Fruit fly (Drosophila melanogaster) whole organism, embryonic: ENCODE measurements around the gene CG14043.

ENCODE experiments used
- CG10147 ChIP-seq: fragments of 200-800 bp; sonication (Bioruptor generic); optimal IDR thresholded peaks from 2 replicates; lab custom pipeline; 2019; ENCODE audit warnings: missing biosample characterization, mild to moderate bottlenecking, missing genetic modification characterization, moderate library complexity
- CG10274 ChIP-seq: fragments of 200-800 bp; sonication (Bioruptor generic); optimal IDR thresholded peaks from 3 replicates; lab custom pipeline; 2017; ENCODE audit warnings: missing biosample characterization, mild to moderate bottlenecking, missing genetic modification characterization
- CG10366 ChIP-seq: fragments of 200-800 bp; sonication (Bioruptor generic); IDR thresholded peaks from 2 replicates; pipeline ENCODE4 v1.3.6; 2022; ENCODE audit warnings: missing biosample characterization, missing genetic modification characterization
- CG10462 ChIP-seq: fragments of 200-800 bp; sonication (Bioruptor generic); optimal IDR thresholded peaks from 2 replicates; lab custom pipeline; 2016; ENCODE audit warnings: missing biosample characterization, missing genetic modification characterization
- CG10543 ChIP-seq: fragments of 200-800 bp; sonication (Bioruptor generic); optimal IDR thresholded peaks from 3 replicates; lab custom pipeline; 2017; ENCODE audit warnings: missing biosample characterization, mild to moderate bottlenecking, missing genetic modification characterization, moderate library complexity
- CG11398 ChIP-seq: fragments of 200-800 bp; sonication (Bioruptor generic); optimal IDR thresholded peaks from 2 replicates; lab custom pipeline; 2016; ENCODE audit warnings: missing biosample characterization, missing genetic modification characterization
- CG13894 ChIP-seq: fragments of 200-800 bp; sonication (Bioruptor generic); optimal IDR thresholded peaks from 3 replicates; lab custom pipeline; 2018; ENCODE audit warnings: missing biosample characterization, mild to moderate bottlenecking, missing genetic modification characterization, moderate library complexity
- CG14860 ChIP-seq: fragments of 200-800 bp; sonication (Bioruptor generic); IDR thresholded peaks from 3 replicates; pipeline ENCODE4 v1.3.6; 2022; ENCODE audit warnings: missing biosample characterization, missing genetic modification characterization; ENCODE audit not compliant: partially characterized antibody
- CG2875 ChIP-seq: fragments of 200-800 bp; sonication (Bioruptor generic); optimal IDR thresholded peaks from 2 replicates; lab custom pipeline; 2017; ENCODE audit warnings: missing biosample characterization, mild to moderate bottlenecking, missing genetic modification characterization, missing genetic modification reagents
- CG3847 ChIP-seq: fragments of 200-800 bp; sonication (Bioruptor generic); IDR thresholded peaks from 2 replicates; pipeline ENCODE4 v1.3.6; 2022; ENCODE audit warnings: missing biosample characterization, missing genetic modification characterization
- CG4282 ChIP-seq: fragments of 200-800 bp; sonication (Bioruptor generic); optimal IDR thresholded peaks from 2 replicates; lab custom pipeline; 2016; ENCODE audit warnings: missing biosample characterization, missing genetic modification characterization
- CG4404 ChIP-seq: fragments of 200-800 bp; sonication (Bioruptor generic); IDR thresholded peaks from 2 replicates; pipeline ENCODE4 v1.3.6; 2022; ENCODE audit warnings: missing biosample characterization, missing genetic modification characterization
- CG5245 ChIP-seq: fragments of 200-800 bp; sonication (Bioruptor generic); optimal IDR thresholded peaks from 3 replicates; lab custom pipeline; 2016; ENCODE audit warnings: missing biosample characterization, missing genetic modification characterization
- CG7963 ChIP-seq: fragments of 200-800 bp; sonication (Bioruptor generic); IDR thresholded peaks from 3 replicates; pipeline ENCODE4 v1.3.6; 2022; ENCODE audit warnings: missing biosample characterization, missing genetic modification characterization; ENCODE audit not compliant: partially characterized antibody
- CG9215 ChIP-seq: fragments of 200-800 bp; sonication (Bioruptor generic); IDR thresholded peaks from 2 replicates; pipeline ENCODE4 v1.3.6; 2022; ENCODE audit warnings: missing biosample characterization, missing genetic modification characterization
- D19B ChIP-seq: fragments of 200-800 bp; sonication (Bioruptor generic); optimal IDR thresholded peaks from 2 replicates; lab custom pipeline; 2017; ENCODE audit warnings: missing biosample characterization, mild to moderate bottlenecking, missing genetic modification characterization
- Dek ChIP-seq: fragments of 200-800 bp; sonication (Bioruptor generic); optimal IDR thresholded peaks from 3 replicates; lab custom pipeline; 2019; ENCODE audit warnings: missing biosample characterization, mild to moderate bottlenecking, missing genetic modification characterization, moderate library complexity
- Dfd ChIP-seq, 2 experiments: fragments of >200 bp; optimal IDR thresholded peaks; 2 replicates each; lab custom pipeline; 2017; ENCODE audit warnings: missing biosample characterization in 2 of 2, missing genetic modification characterization in 2 of 2
- E2f2 ChIP-seq: fragments of 200-800 bp; sonication (Bioruptor generic); IDR thresholded peaks from 2 replicates; pipeline ENCODE4 v1.3.6; 2022; ENCODE audit warnings: missing biosample characterization, missing genetic modification characterization
- H15 ChIP-seq: fragments of 200-800 bp; sonication (Bioruptor generic); IDR thresholded peaks from 3 replicates; pipeline ENCODE4 v1.3.6; 2022; ENCODE audit warnings: missing biosample characterization, missing genetic modification characterization
- HLH4C ChIP-seq: fragments of 200-800 bp; sonication (Bioruptor generic); IDR thresholded peaks from 3 replicates; pipeline ENCODE4 v1.3.6; 2022; ENCODE audit warnings: missing biosample characterization, missing genetic modification characterization; ENCODE audit not compliant: partially characterized antibody
- Hey ChIP-seq: fragments of 200-800 bp; sonication (Bioruptor generic); optimal IDR thresholded peaks from 3 replicates; lab custom pipeline; 2018; ENCODE audit warnings: missing biosample characterization, mild to moderate bottlenecking, missing genetic modification characterization
- Tbp ChIP-seq: fragments of >200 bp; optimal IDR thresholded peaks from 2 replicates; lab custom pipeline; 2018; ENCODE audit warnings: missing biosample characterization, missing genetic modification characterization
- Trl ChIP-seq, 3 experiments: fragments of >200 bp in 2 of 3; fragments of 200-800 bp in 1 of 3; sonication (Bioruptor generic) in 1 of 3; optimal IDR thresholded peaks; 2 replicates in 1 of 3; 3 replicates in 2 of 3; lab custom pipeline; 2016 to 2017; ENCODE audit warnings: missing biosample characterization in 1 of 3, missing genetic modification characterization in 1 of 3
- btn ChIP-seq: fragments of 200-800 bp; sonication (Bioruptor generic); optimal IDR thresholded peaks from 2 replicates; lab custom pipeline; 2016; ENCODE audit warnings: missing biosample characterization, missing genetic modification characterization
- cato ChIP-seq: fragments of 200-800 bp; sonication (Bioruptor generic); optimal IDR thresholded peaks from 2 replicates; lab custom pipeline; 2016; ENCODE audit warnings: missing biosample characterization, missing genetic modification characterization, borderline replicate concordance
- caup ChIP-seq: fragments of 200-800 bp; sonication (Bioruptor generic); optimal IDR thresholded peaks from 3 replicates; lab custom pipeline; 2017; ENCODE audit warnings: missing biosample characterization, mild to moderate bottlenecking, missing genetic modification characterization, moderate library complexity; ENCODE audit not compliant: severe bottlenecking
- dimm ChIP-seq: fragments of 200-800 bp; sonication (Bioruptor generic); IDR thresholded peaks from 2 replicates; pipeline ENCODE4 v1.3.6; 2022; ENCODE audit warnings: missing biosample characterization, missing genetic modification characterization
- dmrt99B ChIP-seq: fragments of 200-800 bp; sonication (Bioruptor generic); optimal IDR thresholded peaks from 2 replicates; lab custom pipeline; 2018; ENCODE audit warnings: missing biosample characterization, mild to moderate bottlenecking, missing genetic modification characterization, moderate library complexity
- dpn ChIP-seq, 2 experiments: fragments of 200-800 bp; sonication (Bioruptor generic); optimal IDR thresholded peaks; 3 replicates each; lab custom pipeline; 2016; ENCODE audit warnings: missing biosample characterization in 2 of 2, missing genetic modification characterization in 2 of 2
- ems ChIP-seq: fragments of 200-800 bp; sonication (Bioruptor generic); optimal IDR thresholded peaks from 3 replicates; lab custom pipeline; 2016; ENCODE audit warnings: missing biosample characterization, missing genetic modification characterization
- eyg ChIP-seq: fragments of 200-800 bp; sonication (Bioruptor generic); optimal IDR thresholded peaks from 3 replicates; lab custom pipeline; 2016; ENCODE audit warnings: missing biosample characterization, missing genetic modification characterization
- fru ChIP-seq: fragments of >200 bp; optimal IDR thresholded peaks from 2 replicates; lab custom pipeline; 2017
- gfzf ChIP-seq: fragments of 200-800 bp; sonication (Bioruptor generic); optimal IDR thresholded peaks from 2 replicates; lab custom pipeline; 2016; ENCODE audit warnings: missing biosample characterization, mild to moderate bottlenecking, missing genetic modification characterization, moderate library complexity
- gsb-n ChIP-seq: fragments of 200-800 bp; sonication (Bioruptor generic); optimal IDR thresholded peaks from 3 replicates; lab custom pipeline; 2018; ENCODE audit warnings: missing biosample characterization, mild to moderate bottlenecking, missing genetic modification characterization
- hbn ChIP-seq: fragments of 200-800 bp; sonication (Bioruptor generic); IDR thresholded peaks from 2 replicates; pipeline ENCODE4 v1.3.6; 2022; ENCODE audit warnings: missing biosample characterization, missing genetic modification characterization; ENCODE audit not compliant: partially characterized antibody
- jigr1 ChIP-seq: fragments of 200-800 bp; sonication (Bioruptor generic); IDR thresholded peaks from 3 replicates; pipeline ENCODE4 v1.3.6; 2022; ENCODE audit warnings: missing biosample characterization, missing genetic modification characterization
- jumu ChIP-seq: fragments of 200-800 bp; sonication (Bioruptor generic); optimal IDR thresholded peaks from 3 replicates; lab custom pipeline; 2016; ENCODE audit warnings: missing biosample characterization, missing genetic modification characterization
- kni ChIP-seq: fragments of 200-800 bp; sonication (Bioruptor generic); optimal IDR thresholded peaks from 3 replicates; lab custom pipeline; 2017; ENCODE audit warnings: mild to moderate bottlenecking, missing biosample characterization, missing genetic modification reagents, missing genetic modification characterization
- peb ChIP-seq: fragments of 200-800 bp; sonication (Bioruptor generic); IDR thresholded peaks from 2 replicates; pipeline ENCODE4 v1.3.6; 2022; ENCODE audit warnings: missing biosample characterization, missing genetic modification characterization
- phol ChIP-seq: fragments of 200-800 bp; sonication (Bioruptor generic); optimal IDR thresholded peaks from 3 replicates; lab custom pipeline; 2018; ENCODE audit warnings: missing biosample characterization, mild to moderate bottlenecking, missing genetic modification characterization, moderate library complexity
- pnt ChIP-seq: fragments of 200-800 bp; sonication (Bioruptor generic); optimal IDR thresholded peaks from 3 replicates; lab custom pipeline; 2016; ENCODE audit warnings: missing biosample characterization, missing genetic modification characterization
- ranshi ChIP-seq: fragments of 200-800 bp; sonication (Bioruptor generic); IDR thresholded peaks from 2 replicates; pipeline ENCODE4 v1.3.6; 2022; ENCODE audit warnings: missing biosample characterization, missing genetic modification characterization
- shn ChIP-seq: fragments of 200-800 bp; sonication (Bioruptor generic); optimal IDR thresholded peaks from 3 replicates; lab custom pipeline; 2016; ENCODE audit warnings: missing biosample characterization, missing genetic modification characterization
- sisA ChIP-seq: fragments of 200-800 bp; sonication (Bioruptor generic); IDR thresholded peaks from 2 replicates; pipeline ENCODE4 v1.3.6; 2022; ENCODE audit warnings: missing biosample characterization, missing genetic modification characterization
- stc ChIP-seq: fragments of 200-800 bp; sonication (Bioruptor generic); IDR thresholded peaks from 2 replicates; pipeline ENCODE4 v1.3.6; 2022; ENCODE audit warnings: missing biosample characterization, missing genetic modification characterization
- tgo ChIP-seq: fragments of 200-800 bp; sonication (Bioruptor generic); IDR thresholded peaks from 3 replicates; pipeline ENCODE4 v1.3.6; 2022; ENCODE audit warnings: missing biosample characterization, missing genetic modification characterization
- tin ChIP-seq: fragments of 200-800 bp; sonication (Bioruptor generic); optimal IDR thresholded peaks from 3 replicates; lab custom pipeline; 2016; ENCODE audit warnings: missing biosample characterization, missing genetic modification characterization
- usp ChIP-seq: fragments of >200 bp; optimal IDR thresholded peaks from 2 replicates; lab custom pipeline; 2017; ENCODE audit warnings: missing biosample characterization, missing genetic modification characterization
- z ChIP-seq: fragments of 200-800 bp; sonication (Bioruptor generic); IDR thresholded peaks from 3 replicates; pipeline ENCODE4 v1.3.6; 2022; ENCODE audit warnings: missing biosample characterization, missing genetic modification characterization

CG14043 gene

DNA sequence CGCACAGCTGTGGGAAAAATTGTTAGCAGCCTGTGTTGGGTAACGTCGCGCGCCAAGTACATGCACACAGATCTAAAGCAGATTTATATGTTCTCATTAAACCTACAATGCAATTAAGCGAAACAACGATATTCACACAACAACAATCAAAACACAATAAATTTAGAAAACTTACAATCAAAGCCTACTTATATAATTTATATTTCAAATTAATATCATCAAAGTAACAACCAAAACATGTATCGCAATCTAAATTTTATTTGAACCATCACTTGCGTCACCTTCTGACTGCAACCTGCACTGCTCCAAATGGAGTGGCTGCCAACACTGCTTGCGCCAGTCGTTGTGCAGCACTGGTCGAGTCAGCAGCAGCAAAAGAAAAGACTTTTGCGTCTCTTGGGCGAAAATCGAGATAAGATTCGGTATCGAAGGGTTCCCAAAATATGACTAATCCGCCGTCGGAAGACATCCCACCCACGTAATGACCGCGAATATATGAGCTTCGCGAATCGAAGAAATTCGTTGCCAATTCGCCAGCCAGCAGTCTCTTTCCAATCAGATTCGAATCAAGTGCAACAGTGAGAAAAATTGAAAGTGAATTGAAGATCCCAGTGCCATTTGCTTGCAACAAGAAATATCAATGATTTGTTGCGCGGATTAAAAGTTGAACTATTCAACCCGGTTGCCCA lies 9.9 kb downstream of the CG14043 start, which contains the start of the genes CG8892 and CG34126 (continued):
- TF ChIP-seq CG10543 (peak; percentile 98), Dek (tag; lab: Kevin White, UChicago) (peak; percentile 96), dpn (GFP tag; optimal IDR thresholded peaks at IDR 0.05; lab: Kevin White, UChicago) (peak; percentile 98), CG3847 (GFP tag; lab: Robert Waterston, UW) (peak; percentile 99), D19B (GFP tag; lab: Kevin White, UChicago) (peak; percentile 91), CG10274 (GFP tag; lab: Kevin White, UChicago) (peak; percentile 91), stc (GFP tag; lab: Robert Waterston, UW) (peak; percentile 88), CG10147 (peak; percentile 94), fru (lab: Kevin White, UChicago) (no peak), ranshi (peak; percentile 94), HLH4C (GFP tag; lab: Robert Waterston, UW) (0 out of 3 replicates have a peak, but pooled peaks have one; percentile 28), kni (peak; percentile 98), dmrt99B (peak; percentile 95), H15 (GFP tag; lab: Robert Waterston, UW) (peak; percentile 96), jigr1 (GFP tag; lab: Robert Waterston, UW) (peak; percentile 95), Hey (tag; lab: Kevin White, UChicago) (peak; percentile 87), CG14860 (GFP tag; lab: Robert Waterston, UW) (no peak), Trl (optimal IDR thresholded peaks at IDR 0.05; lab: Kevin White, UChicago) (peak in 1 of 2 experiments; percentile 5), Trl (GFP tag; optimal IDR thresholded peaks at IDR 0.05; lab: Kevin White, UChicago) (peak; percentile 98), CG5245 (GFP tag; lab: Kevin White, UChicago) (peak; percentile 96), CG13894 (tag; lab: Kevin White, UChicago) (peak; percentile 94), caup (GFP tag; lab: Kevin White, UChicago) (peak; percentile 96), CG9215 (GFP tag; lab: Robert Waterston, UW) (peak; percentile 97), dimm (peak; percentile 82), CG2875 (GFP tag; lab: Kevin White, UChicago) (peak; percentile 91), ems (GFP tag; lab: Kevin White, UChicago) (peak; percentile 96), gfzf (GFP tag; lab: Kevin White, UChicago) (peak; percentile 28), E2f2 (GFP tag; lab: Robert Waterston, UW) (peak; percentile 75), peb (GFP tag; lab: Robert Waterston, UW) (peak; percentile 93), Dfd (GFP tag; optimal IDR thresholded peaks at IDR 0.05; lab: Kevin White, UChicago) (peak in 1 of 2 experiments; percentile 92), pnt (GFP tag; lab: Kevin White, UChicago) (peak; percentile 97), z (GFP tag; lab: Robert Waterston, UW) (no peak), CG10462 (GFP tag; lab: Kevin White, UChicago) (peak; percentile 97), CG10366 (peak; percentile 94), sisA (GFP tag; lab: Robert Waterston, UW) (peak; percentile 98), tgo (GFP tag; lab: Robert Waterston, UW) (peak; percentile 97), CG4404 (GFP tag; lab: Robert Waterston, UW) (peak; percentile 99), eyg (GFP tag; lab: Kevin White, UChicago) (peak; percentile 92), phol (tag; lab: Kevin White, UChicago) (peak; percentile 98), hbn (GFP tag; lab: Robert Waterston, UW) (no peak), CG11398 (GFP tag; lab: Kevin White, UChicago) (peak; percentile 82), cato (peak; percentile 98), CG7963 (no peak), btn (GFP tag; lab: Kevin White, UChicago) (peak; percentile 64), tin (GFP tag; lab: Kevin White, UChicago) (peak; percentile 99), usp (GFP tag; lab: Kevin White, UChicago) (no peak), Tbp (GFP tag; lab: Kevin White, UChicago) (peak; percentile 75), shn (peak; percentile 96), jumu (GFP tag; lab: Kevin White, UChicago) (peak; percentile 98), gsb-n (tag; lab: Kevin White, UChicago) (peak; percentile 93), CG4282 (GFP tag; lab: Kevin White, UChicago) (peak; percentile 88)
